In the genomic region with DNA sequence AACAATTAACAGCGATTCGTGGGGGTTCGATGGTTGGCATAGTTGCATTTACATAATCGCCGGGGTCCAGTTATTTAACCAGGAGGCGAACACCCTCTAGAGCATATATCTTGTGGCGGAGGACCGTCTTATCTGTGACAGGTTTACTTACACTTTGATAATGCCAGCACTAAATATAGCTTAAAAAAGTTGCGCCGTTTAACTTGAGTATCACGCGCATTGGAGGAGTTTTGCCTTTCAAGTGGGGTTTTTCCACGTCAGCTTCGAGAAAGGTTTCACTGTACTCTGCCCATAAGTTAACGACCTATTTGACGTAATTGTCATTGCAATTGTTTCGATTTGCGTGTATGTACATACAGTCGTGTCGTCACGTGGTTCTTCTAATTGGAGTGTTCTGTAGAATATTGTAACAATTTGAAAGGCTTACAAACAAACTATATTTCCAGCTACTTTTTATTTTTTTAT, we compare ENCODE assay signal across 5 fruit fly cellular contexts.
TF ChIP-seq lines count a peak whose summit lies in the region.

No protein-coding gene starts in this region.

- no peak for TF ChIP-seq CTCF in whole organism, embryonic (GFP tag; optimal IDR thresholded peaks at IDR 0.05; lab: Kevin White, UChicago)

TF ChIP-seq in whole organism, adult, 20 proteins besides CTCF, POLR2A, EP300 and RAD21:
- no peak for TF ChIP-seq CG1620 (GFP tag; optimal IDR thresholded peaks at IDR 0.05; lab: Kevin White, UChicago)
- peak; percentile 43 for TF ChIP-seq CG12768 (GFP tag; optimal IDR thresholded peaks at IDR 0.05; lab: Kevin White, UChicago)
- TF ChIP-seq CG7045 (GFP tag; optimal IDR thresholded peaks at IDR 0.05; lab: Kevin White, UChicago) = peak; percentile 2
- TF ChIP-seq cic (GFP tag; optimal IDR thresholded peaks at IDR 0.05; lab: Kevin White, UChicago) = peak; percentile 12
- no peak for TF ChIP-seq CG33017 (tag; optimal IDR thresholded peaks at IDR 0.05; lab: Kevin White, UChicago)

TF ChIP-seq in whole organism, embryonic, 481 proteins besides CTCF, POLR2A, EP300 and RAD21 (continues in another document):
- TF ChIP-seq YL-1 (GFP tag; optimal IDR thresholded peaks at IDR 0.05; lab: Kevin White, UChicago) = peak; percentile 29
- no peak for TF ChIP-seq slou (GFP tag; optimal IDR thresholded peaks at IDR 0.05; lab: Kevin White, UChicago)
- 0 out of 2 replicates have a peak, but pooled peaks have one; percentile 6 for TF ChIP-seq CG17328 (GFP tag; IDR thresholded peaks at IDR 0.05; lab: Robert Waterston, UW)
- TF ChIP-seq CG4360 (GFP tag; IDR thresholded peaks at IDR 0.05; lab: Robert Waterston, UW) = no peak
- peak; percentile 66 for TF ChIP-seq sug (tag; optimal IDR thresholded peaks at IDR 0.05; lab: Kevin White, UChicago)
- TF ChIP-seq grau (tag; optimal IDR thresholded peaks at IDR 0.05; lab: Kevin White, UChicago) = peak; percentile 76
- TF ChIP-seq Rx (GFP tag; IDR thresholded peaks at IDR 0.05; lab: Robert Waterston, UW) = no peak
- TF ChIP-seq Pdp1 (GFP tag; optimal IDR thresholded peaks at IDR 0.05; lab: Kevin White, UChicago) = peak in 1 of 2 experiments; percentile 58
- TF ChIP-seq mirr (GFP tag; optimal IDR thresholded peaks at IDR 0.05; lab: Kevin White, UChicago) = peak; percentile 24
- TF ChIP-seq croc (GFP tag; conservative IDR thresholded peaks at IDR 0.05; lab: Robert Waterston, UW) = no peak
- no peak for TF ChIP-seq Bdp1 (GFP tag; optimal IDR thresholded peaks at IDR 0.05; lab: Kevin White, UChicago)
- 0 out of 3 replicates have a peak, but pooled peaks have one; percentile 27 for TF ChIP-seq zfh1 (GFP tag; IDR thresholded peaks at IDR 0.05; lab: Robert Waterston, UW)
- TF ChIP-seq CG11723 (GFP tag; optimal IDR thresholded peaks at IDR 0.05; lab: Kevin White, UChicago) = no peak
- no peak for TF ChIP-seq luna (GFP tag; optimal IDR thresholded peaks at IDR 0.05; lab: Kevin White, UChicago)
- peak; percentile 39 for TF ChIP-seq Med (GFP tag; lab: Kevin White, UChicago)
- TF ChIP-seq CG3407 (GFP tag; optimal IDR thresholded peaks at IDR 0.05; lab: Kevin White, UChicago) = no peak
- no peak for TF ChIP-seq fd3F (GFP tag; optimal IDR thresholded peaks at IDR 0.05; lab: Kevin White, UChicago)
- no peak for TF ChIP-seq Stat92E (GFP tag; optimal IDR thresholded peaks at IDR 0.05; lab: Kevin White, UChicago)
- TF ChIP-seq D19B (GFP tag; optimal IDR thresholded peaks at IDR 0.05; lab: Kevin White, UChicago) = no peak
- TF ChIP-seq Elba2 (GFP tag; optimal IDR thresholded peaks at IDR 0.05; lab: Kevin White, UChicago) = peak; percentile 8

TF ChIP-seq in whole organism, prepupa, 60 proteins besides CTCF, POLR2A, EP300 and RAD21:
- TF ChIP-seq CG7368 (GFP tag; optimal IDR thresholded peaks at IDR 0.05; lab: Kevin White, UChicago) (no peak), vri (GFP tag; optimal IDR thresholded peaks at IDR 0.05; lab: Kevin White, UChicago) (peak; percentile 71)

TF ChIP-seq in whole organism, pupa, 21 proteins besides CTCF, POLR2A, EP300 and RAD21:
- TF ChIP-seq EcR (GFP tag; optimal IDR thresholded peaks at IDR 0.05; lab: Kevin White, UChicago) (peak; percentile 78), Snoo (tag; optimal IDR thresholded peaks at IDR 0.05; lab: Kevin White, UChicago) (no peak), Ets98B (GFP tag; IDR thresholded peaks at IDR 0.05; lab: Robert Waterston, UW) (no peak), CG17806 (tag; optimal IDR thresholded peaks at IDR 0.05; lab: Kevin White, UChicago) (no peak), CG4496 (GFP tag; IDR thresholded peaks at IDR 0.05; lab: Robert Waterston, UW) (no peak), CG12605 (GFP tag; IDR thresholded peaks at IDR 0.05; lab: Robert Waterston, UW) (no peak)
TF ChIP-seq in whole organism, pupa: peak in this region for 1.

TF ChIP-seq in whole organism, wandering third instar larva, 38 proteins besides CTCF, POLR2A, EP300 and RAD21:
- TF ChIP-seq Rel (GFP tag; optimal IDR thresholded peaks at IDR 0.05; lab: Kevin White, UChicago) = no peak
- TF ChIP-seq Rel (tag; optimal IDR thresholded peaks at IDR 0.05; lab: Kevin White, UChicago) = peak; percentile 76
- TF ChIP-seq GATAd (GFP tag; optimal IDR thresholded peaks at IDR 0.05; lab: Kevin White, UChicago) = no peak
